Fruit fly (Drosophila melanogaster) whole organism, wandering third instar larva: ENCODE measurements around the gene CG14221.
A peak's percentile ranks its signal among the peaks of the same experiment; 100 is the strongest.

Experiments used
- Abd-B ChIP-seq: fragments of >200 bp; optimal IDR thresholded peaks from 2 replicates; lab custom pipeline; 2017; ENCODE audit warnings: missing biosample characterization, missing genetic modification characterization
- CG32264 ChIP-seq: fragments of 200-800 bp; sonication (Bioruptor generic); optimal IDR thresholded peaks from 2 replicates; lab custom pipeline; 2016; ENCODE audit warnings: missing biosample characterization, missing genetic modification characterization
- CG9705 ChIP-seq: fragments of 200-800 bp; sonication (Bioruptor generic); optimal IDR thresholded peaks from 2 replicates; lab custom pipeline; 2018; ENCODE audit warnings: missing biosample characterization, mild to moderate bottlenecking, missing genetic modification characterization
- Dfd ChIP-seq: fragments of >200 bp; optimal IDR thresholded peaks from 2 replicates; lab custom pipeline; 2017; ENCODE audit warnings: missing biosample characterization, missing genetic modification characterization
- GATAd ChIP-seq: sonication (Bioruptor generic); optimal IDR thresholded peaks from 2 replicates; lab custom pipeline; 2016; ENCODE audit warnings: missing biosample characterization, missing genetic modification characterization
- HLH106 ChIP-seq: fragments of 200-800 bp; optimal IDR thresholded peaks from 3 replicates; lab custom pipeline; 2019; ENCODE audit warnings: missing biosample characterization, mild to moderate bottlenecking, missing genetic modification characterization, moderate library complexity
- Hnf4 ChIP-seq: fragments of 200-800 bp; sonication (Bioruptor generic); optimal IDR thresholded peaks from 2 replicates; lab custom pipeline; 2016; ENCODE audit warnings: missing biosample characterization, mild to moderate bottlenecking, missing genetic modification characterization
- Hr78 ChIP-seq: fragments of >200 bp; optimal IDR thresholded peaks from 2 replicates; lab custom pipeline; 2017; ENCODE audit warnings: missing biosample characterization, missing genetic modification characterization
- Hr83 ChIP-seq: fragments of 200-300 bp; sonication (Bioruptor generic); optimal IDR thresholded peaks from 2 replicates; lab custom pipeline; 2016; ENCODE audit warnings: missing biosample characterization, mild to moderate bottlenecking, missing genetic modification characterization, moderate library complexity; ENCODE audit not compliant: poor library complexity, severe bottlenecking
- Mio ChIP-seq: sonication (Bioruptor generic); optimal IDR thresholded peaks from 2 replicates; lab custom pipeline; 2016; ENCODE audit warnings: missing biosample characterization, missing genetic modification characterization
- Myc ChIP-seq: fragments of >200 bp; optimal IDR thresholded peaks from 2 replicates; lab custom pipeline; 2017
- N ChIP-seq: fragments of >200 bp; optimal IDR thresholded peaks from 2 replicates; lab custom pipeline; 2018; ENCODE audit warnings: missing biosample characterization, missing external identifiers, missing genetic modification characterization
- Rel ChIP-seq, 2 experiments: fragments of 200-800 bp; sonication (Bioruptor generic) in 1 of 2; optimal IDR thresholded peaks; 2 replicates in 1 of 2; 3 replicates in 1 of 2; lab custom pipeline; 2016 to 2019; ENCODE audit warnings: mild to moderate bottlenecking in 2 of 2, missing biosample characterization in 2 of 2, missing genetic modification characterization in 2 of 2, moderate library complexity in 1 of 2
- Sp1 ChIP-seq: fragments of 200-800 bp; sonication (Bioruptor generic); optimal IDR thresholded peaks from 3 replicates; lab custom pipeline; 2019; ENCODE audit warnings: missing biosample characterization, mild to moderate bottlenecking, missing genetic modification characterization, moderate library complexity
- br ChIP-seq: fragments of 200-800 bp; sonication (Bioruptor generic); optimal IDR thresholded peaks from 2 replicates; lab custom pipeline; 2016; ENCODE audit warnings: missing biosample characterization, missing genetic modification characterization
- brk ChIP-seq: fragments of 200-800 bp; sonication (Bioruptor generic); optimal IDR thresholded peaks from 2 replicates; lab custom pipeline; 2016; ENCODE audit warnings: missing biosample characterization, mild to moderate bottlenecking, missing genetic modification characterization
- dl ChIP-seq, 2 experiments: fragments of 175-275, 200-275 bp in 1 of 2; fragments of 200-275 bp in 1 of 2; sonication (Bioruptor generic); optimal IDR thresholded peaks; lab custom pipeline; 2018; ENCODE audit warnings: mild to moderate bottlenecking in 2 of 2, missing biosample characterization in 2 of 2, missing genetic modification characterization in 2 of 2, moderate library complexity in 2 of 2; ENCODE audit not compliant: partially characterized antibody in 2 of 2, insufficient read depth in 1 of 2
- dmrt93B ChIP-seq: fragments of 200-800 bp; sonication (Bioruptor generic); optimal IDR thresholded peaks from 2 replicates; lab custom pipeline; 2018; ENCODE audit warnings: missing biosample characterization, mild to moderate bottlenecking, missing genetic modification characterization
- ey ChIP-seq: fragments of 200-800 bp; sonication (Bioruptor generic); optimal IDR thresholded peaks from 2 replicates; lab custom pipeline; 2016; ENCODE audit warnings: missing biosample characterization, missing genetic modification characterization
- foxo ChIP-seq, 2 experiments: fragments of 200-800 bp; sonication (Bioruptor generic); optimal IDR thresholded peaks; 2 replicates in 1 of 2; 3 replicates in 1 of 2; lab custom pipeline; 2016 to 2017; ENCODE audit warnings: missing biosample characterization in 2 of 2, missing genetic modification characterization in 2 of 2
- fru ChIP-seq: fragments of 200-800 bp; sonication (Bioruptor generic); optimal IDR thresholded peaks from 3 replicates; lab custom pipeline; 2016; ENCODE audit warnings: missing biosample characterization, mild to moderate bottlenecking, missing genetic modification characterization
- h ChIP-seq: fragments of 200-800 bp; sonication (Bioruptor generic); optimal IDR thresholded peaks from 3 replicates; lab custom pipeline; 2016; ENCODE audit warnings: missing biosample characterization, mild to moderate bottlenecking, missing genetic modification characterization
- jim ChIP-seq: fragments of 175-275, 200-325 bp; sonication (Bioruptor generic); optimal IDR thresholded peaks from 2 replicates; lab custom pipeline; 2016; ENCODE audit warnings: missing biosample characterization, mild to moderate bottlenecking, missing genetic modification characterization
- pan ChIP-seq: fragments of >200 bp; optimal IDR thresholded peaks from 2 replicates; lab custom pipeline; 2017
- psq ChIP-seq: fragments of 200-800 bp; sonication (Bioruptor generic); optimal IDR thresholded peaks from 3 replicates; lab custom pipeline; 2017; ENCODE audit warnings: missing biosample characterization, mild to moderate bottlenecking, missing genetic modification characterization, moderate library complexity
- rgr ChIP-seq: fragments of 200-800 bp; sonication (Bioruptor generic); optimal IDR thresholded peaks from 3 replicates; lab custom pipeline; 2016; ENCODE audit warnings: missing biosample characterization, mild to moderate bottlenecking, missing genetic modification characterization
- sage ChIP-seq: fragments of 200-800 bp; sonication (Bioruptor generic); optimal IDR thresholded peaks from 2 replicates; lab custom pipeline; 2016; ENCODE audit warnings: missing biosample characterization, mild to moderate bottlenecking, missing genetic modification characterization
- sv ChIP-seq: fragments of 200-800 bp; sonication (Bioruptor generic); optimal IDR thresholded peaks from 3 replicates; lab custom pipeline; 2016; ENCODE audit warnings: missing biosample characterization, missing genetic modification characterization
- tai ChIP-seq: sonication (Bioruptor generic); optimal IDR thresholded peaks from 2 replicates; lab custom pipeline; 2016; ENCODE audit warnings: missing biosample characterization, missing genetic modification characterization
- woc ChIP-seq: sonication (Bioruptor generic); optimal IDR thresholded peaks from 2 replicates; lab custom pipeline; 2016; ENCODE audit warnings: missing biosample characterization, mild to moderate bottlenecking, missing genetic modification characterization

The CG14221 gene

dm6 chrX:19582732-19583131 is 38.3 kb downstream of the CG14221 start:
- no peak for TF ChIP-seq CG9705 (GFP tag; lab: Kevin White, UChicago)
- TF ChIP-seq Sp1 (GFP tag; lab: Kevin White, UChicago) = no peak
- no peak for TF ChIP-seq Hr78
- no peak for TF ChIP-seq brk (GFP tag; lab: Kevin White, UChicago)

dm6 chrX:19581881-19582280 is 39.2 kb downstream of the CG14221 start, which contains the start of gene CG14218:
CG14218 (minus strand) TSS chrX:19581981.
- no peak for TF ChIP-seq Abd-B (GFP tag; lab: Kevin White, UChicago)

DNA sequence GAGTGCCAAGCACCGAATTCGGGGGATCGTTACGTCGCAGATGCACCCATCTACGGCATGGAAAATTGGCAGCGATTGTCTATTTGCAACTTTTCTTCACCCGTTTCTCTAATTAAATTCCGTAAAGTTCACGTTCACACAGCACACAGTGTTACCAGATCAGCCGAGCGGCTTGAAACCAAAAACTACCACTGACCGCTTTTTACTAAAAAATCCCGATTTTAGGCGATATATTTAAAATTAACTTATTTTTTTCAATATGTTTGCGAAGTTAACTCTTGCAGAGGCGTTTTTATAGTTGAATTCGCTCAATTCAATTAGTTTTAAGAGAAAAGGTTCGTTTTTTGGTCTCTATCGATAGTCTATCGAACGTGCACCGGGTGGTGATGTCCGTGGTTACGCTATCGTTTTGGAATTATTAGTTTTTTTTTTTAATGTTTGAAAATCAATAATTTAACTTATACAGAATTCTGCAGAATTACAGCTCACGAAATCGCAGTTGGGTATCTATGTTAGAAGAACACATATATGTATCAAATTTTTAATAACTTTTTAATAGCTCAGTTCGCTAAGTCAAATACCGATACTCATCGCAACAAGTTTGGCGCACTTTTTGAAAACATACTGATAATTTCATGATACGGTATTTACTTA is 41.3 kb downstream of the CG14221 start, which contains the start of gene Tao:
TSS of gene Tao (minus strand) at position 153 of the 654 bp plus-strand sequence.
- TF ChIP-seq h (GFP tag; lab: Kevin White, UChicago) (peak; percentile 29), br (GFP tag; lab: Kevin White, UChicago) (no peak), woc (GFP tag; lab: Kevin White, UChicago) (peak; percentile 11), sage (GFP tag; lab: Kevin White, UChicago) (no peak), CG32264 (GFP tag; lab: Kevin White, UChicago) (no peak), Dfd (GFP tag; lab: Kevin White, UChicago) (no peak), ey (no peak)
- TF ChIP-seq, all 38 proteins: peak for 2

DNA sequence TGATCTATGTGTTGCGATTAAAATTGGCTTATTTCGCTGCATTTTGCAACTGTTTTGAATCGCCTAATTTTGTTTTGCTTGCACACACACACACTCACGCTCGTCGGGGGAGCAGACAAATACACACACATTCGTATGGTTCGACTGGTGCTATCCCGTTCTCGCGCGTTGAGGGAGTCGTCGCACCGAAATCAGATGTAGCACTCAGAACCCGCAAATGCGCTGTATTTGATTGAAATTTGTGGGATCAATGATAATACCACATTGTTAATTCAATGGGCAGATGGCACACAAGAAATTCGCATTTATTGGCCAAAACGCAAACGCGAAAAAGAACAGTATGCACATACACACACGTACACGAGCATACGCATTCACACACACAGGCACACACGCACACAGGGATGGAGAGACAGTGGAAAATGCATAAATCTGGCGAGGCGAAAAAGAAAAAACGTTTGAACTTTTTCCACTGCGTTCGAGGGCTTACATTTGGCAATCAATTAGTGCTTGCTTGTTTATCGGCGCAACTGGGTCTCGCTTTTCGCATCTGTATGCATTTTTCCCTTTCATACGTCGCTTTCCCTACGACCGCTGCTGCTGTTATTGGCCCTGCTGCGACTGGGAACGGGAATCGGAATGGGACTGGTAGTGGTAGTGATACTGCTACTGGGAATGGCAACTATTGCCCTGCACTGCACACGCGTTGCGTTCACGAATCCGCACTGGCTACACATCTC is 42.0 kb downstream of the CG14221 start:
- no peak for TF ChIP-seq HLH106 (tag; lab: Kevin White, UChicago)
- TF ChIP-seq h (GFP tag; lab: Kevin White, UChicago) = peak; percentile 33
- no peak for TF ChIP-seq CG32264 (GFP tag; lab: Kevin White, UChicago)
- no peak for TF ChIP-seq sv (GFP tag; lab: Kevin White, UChicago)
- TF ChIP-seq tai (GFP tag; lab: Kevin White, UChicago) = no peak
- peak; percentile 24 for TF ChIP-seq Hr78
- no peak for TF ChIP-seq Hnf4 (GFP tag; lab: Kevin White, UChicago)
- TF ChIP-seq Abd-B (GFP tag; lab: Kevin White, UChicago) = peak; percentile 73
- TF ChIP-seq Hr83 (GFP tag; lab: Kevin White, UChicago) = no peak
- TF ChIP-seq sage (GFP tag; lab: Kevin White, UChicago) = no peak
- TF ChIP-seq dl (GFP tag; optimal IDR thresholded peaks at IDR 0.05; lab: Kevin White, UChicago; ENCODE audit: insufficient read depth in 1 of 2, partially characterized antibody in 2 of 2) = no peak
- no peak for TF ChIP-seq rgr (GFP tag; lab: Kevin White, UChicago)
- TF ChIP-seq br (GFP tag; lab: Kevin White, UChicago) = no peak
- no peak for TF ChIP-seq jim
- no peak for TF ChIP-seq fru
- TF ChIP-seq dmrt93B = no peak
- peak; percentile 89 for TF ChIP-seq N
- no peak for TF ChIP-seq GATAd
- TF ChIP-seq Mio (GFP tag; lab: Kevin White, UChicago) = no peak
- TF ChIP-seq Dfd (GFP tag; lab: Kevin White, UChicago) = no peak
- no peak for TF ChIP-seq brk (GFP tag; lab: Kevin White, UChicago)
- peak in 1 of 2 experiments; percentile 33 for TF ChIP-seq foxo (GFP tag; optimal IDR thresholded peaks at IDR 0.05; lab: Kevin White, UChicago)
- no peak for TF ChIP-seq Myc (lab: Kevin White, UChicago)

DNA sequence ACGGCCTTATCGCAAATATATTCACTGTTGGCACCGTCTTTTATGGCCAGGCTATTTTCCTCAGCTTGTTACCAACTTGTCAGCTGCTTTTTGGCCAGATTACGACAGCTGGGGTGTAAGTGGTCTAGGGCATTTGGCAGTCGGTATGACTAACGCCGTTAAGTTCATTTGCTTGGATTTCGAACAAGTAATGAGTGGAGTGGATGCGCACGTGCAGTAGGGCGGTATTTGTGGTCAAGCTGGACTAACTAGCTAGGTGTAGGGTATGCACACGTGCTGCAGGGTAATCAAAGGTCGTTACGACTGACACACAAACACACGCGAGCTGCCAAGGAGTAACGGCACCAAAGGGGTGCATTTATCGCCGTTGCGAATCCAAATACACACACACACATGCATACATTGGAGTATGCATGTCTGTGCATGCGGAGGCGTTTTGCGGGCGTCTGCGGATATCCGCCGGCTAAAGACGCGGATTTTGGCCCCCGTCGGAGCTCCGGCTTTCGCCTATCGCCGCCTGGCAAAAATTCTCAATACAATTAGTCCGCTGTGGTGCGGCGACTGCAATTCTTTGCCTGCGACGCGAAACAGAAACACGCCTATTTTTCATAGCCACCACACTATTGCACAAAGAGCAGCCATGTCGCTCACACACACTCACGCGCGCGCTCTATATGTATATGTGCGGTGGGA is 43.0 kb downstream of the CG14221 start:
- TF ChIP-seq Rel (GFP tag; optimal IDR thresholded peaks at IDR 0.05; lab: Kevin White, UChicago) (no peak), Rel (tag; optimal IDR thresholded peaks at IDR 0.05; lab: Kevin White, UChicago) (no peak), fru (no peak), foxo (GFP tag; optimal IDR thresholded peaks at IDR 0.05; lab: Kevin White, UChicago) (no peak), Sp1 (GFP tag; lab: Kevin White, UChicago) (no peak), Hr78 (no peak), psq (GFP tag; lab: Kevin White, UChicago) (no peak), jim (no peak), sv (GFP tag; lab: Kevin White, UChicago) (no peak), pan (lab: Kevin White, UChicago) (no peak), Abd-B (GFP tag; lab: Kevin White, UChicago) (peak; percentile 8), brk (GFP tag; lab: Kevin White, UChicago) (no peak), N (peak; percentile 83), Mio (GFP tag; lab: Kevin White, UChicago) (no peak)
